Worm (Caenorhabditis elegans) whole organism, young adult: ENCODE data around the gene far-3.

Experiments used
- B0035.1 ChIP-seq: sonication (generic microtip); optimal IDR thresholded peaks from 2 replicates; lab custom pipeline; 2016; ENCODE audit warnings: missing genetic modification characterization, mild to moderate bottlenecking, missing compliant biosample characterization, missing genotype, missing genetic modification reagents
- cebp-2 ChIP-seq: fragments of 200-800 bp; sonication (Bioruptor generic); IDR thresholded peaks from 2 replicates; pipeline ENCODE4 v1.3.6; 2022; ENCODE audit warnings: missing genetic modification characterization, missing compliant biosample characterization
- ceh-100 ChIP-seq: fragments of 200-800 bp; sonication (Bioruptor generic); IDR thresholded peaks from 2 replicates; pipeline ENCODE4 v1.3.6; 2022; ENCODE audit warnings: missing genetic modification reagents, missing genetic modification characterization, missing compliant biosample characterization
- hmg-1.2 ChIP-seq: fragments of 200-800 bp; sonication (Bioruptor generic); IDR thresholded peaks from 2 replicates; pipeline ENCODE4 v1.3.6; 2022; ENCODE audit warnings: missing genetic modification reagents, missing genetic modification characterization, missing compliant biosample characterization
- nfya-2 ChIP-seq: fragments of 200-800 bp; sonication (Bioruptor generic); IDR thresholded peaks from 2 replicates; pipeline ENCODE4 v1.3.6; 2022; ENCODE audit warnings: missing genetic modification reagents, missing genetic modification characterization, missing compliant biosample characterization
- somi-1 ChIP-seq: fragments of 200-800 bp; sonication (Bioruptor generic); optimal IDR thresholded peaks from 2 replicates; lab custom pipeline; 2018; ENCODE audit warnings: mild to moderate bottlenecking, missing genetic modification characterization, missing compliant biosample characterization

ce11 chrV:13045017-13045416 is 47.7 kb upstream of the far-3 start:
- TF ChIP-seq B0035.1 (tag; lab: Kevin White, UChicago), result no peak
- no peak for TF ChIP-seq somi-1 (GFP tag; lab: Kevin White, UChicago)
- TF ChIP-seq cebp-2, result no peak
- no peak for TF ChIP-seq nfya-2 (GFP tag; lab: Robert Waterston, UW)
- no peak for TF ChIP-seq ceh-100 (GFP tag; lab: Robert Waterston, UW)
- no peak for TF ChIP-seq hmg-1.2 (GFP tag; lab: Robert Waterston, UW)
